Fruit fly (Drosophila melanogaster): Measurements from ENCODE around the gene CG31751.
A peak's percentile ranks its signal among the peaks of the same experiment; 100 is the strongest.

CG31751 gene

dm6 chr2L:18708239-18708891 is 31.3 kb downstream of the CG31751 start, which contains the start of the genes Faf2 and Grip71 (continued):
- TF ChIP-seq E2f1 (GFP tag; IDR thresholded peaks at IDR 0.05) (peak; percentile 93), CG11456 (GFP tag; IDR thresholded peaks at IDR 0.05) (peak; percentile 96), CG4360 (GFP tag; IDR thresholded peaks at IDR 0.05) (peak; percentile 88), Dll (GFP tag; IDR thresholded peaks at IDR 0.05; ENCODE audit: partially characterized antibody) (peak; percentile 59; the same call in 3 of the 4 replicates), bowl (GFP tag; IDR thresholded peaks at IDR 0.05) (peak; percentile 75; the same call in 1 of the 2 replicates), CG12219 (GFP tag; optimal IDR thresholded peaks at IDR 0.05) (peak; percentile 8), ara (GFP tag; IDR thresholded peaks at IDR 0.05) (peak; percentile 94), CG5180 (GFP tag; optimal IDR thresholded peaks at IDR 0.05) (peak; percentile 36), tio (GFP tag; optimal IDR thresholded peaks at IDR 0.05) (peak; percentile 93), pita (GFP tag; optimal IDR thresholded peaks at IDR 0.05) (no peak), HmgZ (tag; optimal IDR thresholded peaks at IDR 0.05) (peak; percentile 94), ase (GFP tag; IDR thresholded peaks at IDR 0.05) (peak; percentile 95), dati (GFP tag; IDR thresholded peaks at IDR 0.05) (peak; percentile 87), CG8388 (GFP tag; optimal IDR thresholded peaks at IDR 0.05) (peak; percentile 85), trem (tag; optimal IDR thresholded peaks at IDR 0.05) (peak; percentile 93), sim (GFP tag; IDR thresholded peaks at IDR 0.05) (peak; percentile 55), CG13424 (tag; optimal IDR thresholded peaks at IDR 0.05) (peak; percentile 91), pfk (GFP tag; optimal IDR thresholded peaks at IDR 0.05) (no peak), Myb (GFP tag; optimal IDR thresholded peaks at IDR 0.05) (peak; percentile 66), CG15011 (GFP tag; optimal IDR thresholded peaks at IDR 0.05) (peak; percentile 56), B-H1 (GFP tag; IDR thresholded peaks at IDR 0.05) (peak; percentile 94), da (GFP tag; optimal IDR thresholded peaks at IDR 0.05) (peak; percentile 59), nmo (GFP tag; optimal IDR thresholded peaks at IDR 0.05) (peak; percentile 97), kah (GFP tag; optimal IDR thresholded peaks at IDR 0.05) (peak; percentile 13), CG9437 (GFP tag; optimal IDR thresholded peaks at IDR 0.05) (peak; percentile 16), ap (GFP tag; IDR thresholded peaks at IDR 0.05) (peak; percentile 93), C15 (GFP tag; IDR thresholded peaks at IDR 0.05) (peak; percentile 85; the same call in 2 of the 3 replicates), MESR4 (GFP tag; optimal IDR thresholded peaks at IDR 0.05) (peak; percentile 96), dan (GFP tag; IDR thresholded peaks at IDR 0.05) (peak; percentile 87), CG11560 (tag; IDR thresholded peaks at IDR 0.05) (peak; percentile 85), CG15073 (GFP tag; optimal IDR thresholded peaks at IDR 0.05) (peak; percentile 99), CG8089 (GFP tag; optimal IDR thresholded peaks at IDR 0.05) (peak; percentile 33), hth (optimal IDR thresholded peaks at IDR 0.05) (no peak), CG17568 (GFP tag; optimal IDR thresholded peaks at IDR 0.05) (no peak), Oli (tag; optimal IDR thresholded peaks at IDR 0.05) (peak; percentile 86), h (optimal IDR thresholded peaks at IDR 0.05) (peak; percentile 32), Nf-YB (GFP tag; optimal IDR thresholded peaks at IDR 0.05) (peak; percentile 59), twi (tag; optimal IDR thresholded peaks at IDR 0.05) (peak; percentile 81), Lim3 (GFP tag; IDR thresholded peaks at IDR 0.05) (peak; percentile 76), CG1024 (GFP tag; IDR thresholded peaks at IDR 0.05) (peak; percentile 89), Ets65A (GFP tag) (peak; percentile 99), CG12942 (GFP tag; optimal IDR thresholded peaks at IDR 0.05) (peak; percentile 93), tin (GFP tag; optimal IDR thresholded peaks at IDR 0.05) (peak; percentile 88), CG6654 (GFP tag; optimal IDR thresholded peaks at IDR 0.05) (peak; percentile 35), Aef1 (GFP tag; IDR thresholded peaks at IDR 0.05) (peak; percentile 96), p53 (GFP tag; optimal IDR thresholded peaks at IDR 0.05) (peak; percentile 36), chn (GFP tag; optimal IDR thresholded peaks at IDR 0.05) (peak; percentile 93), wdn (GFP tag; IDR thresholded peaks at IDR 0.05) (peak; percentile 93), CG14050 (GFP tag; IDR thresholded peaks at IDR 0.05) (peak; percentile 92), lilli (GFP tag; optimal IDR thresholded peaks at IDR 0.05) (peak; percentile 96), Hr78 (GFP tag; optimal IDR thresholded peaks at IDR 0.05) (peak in 1 of 2 experiments; percentile 64)

All from whole organism, embryonic.